Worm (Caenorhabditis elegans) whole organism, mixed stage, embryonic: ENCODE results near the gene spe-26.

Experiments used
- M03D4.4 ChIP-seq: sonication (generic microtip); optimal IDR thresholded peaks from 2 replicates; lab custom pipeline; 2017; ENCODE audit warnings: mild to moderate bottlenecking, missing genetic modification characterization, missing compliant biosample characterization
- bed-3 ChIP-seq: fragments of 200-800 bp; sonication (Bioruptor generic); optimal IDR thresholded peaks from 3 replicates; lab custom pipeline; 2018; ENCODE audit warnings: mild to moderate bottlenecking, missing genetic modification characterization, moderate library complexity, missing compliant biosample characterization
- blmp-1 ChIP-seq: fragments of 150-350 bp; optimal IDR thresholded peaks from 2 replicates; lab custom pipeline; 2014; ENCODE audit warnings: missing biosample characterization, missing genetic modification characterization
- ceh-39 ChIP-seq: fragments of 150-350 bp; optimal IDR thresholded peaks from 2 replicates; lab custom pipeline; 2014; ENCODE audit warnings: missing biosample characterization, missing genetic modification characterization
- ceh-43 ChIP-seq: fragments of 200-800 bp; sonication (Bioruptor generic); optimal IDR thresholded peaks from 2 replicates; lab custom pipeline; 2018; ENCODE audit warnings: mild to moderate bottlenecking, missing genetic modification characterization, moderate library complexity, missing compliant biosample characterization
- ceh-83 ChIP-seq: fragments of 200-800 bp; sonication (Bioruptor generic); optimal IDR thresholded peaks from 2 replicates; lab custom pipeline; 2018; ENCODE audit warnings: mild to moderate bottlenecking, missing genetic modification characterization, missing compliant biosample characterization
- ces-1 ChIP-seq: fragments of 150-350 bp; optimal IDR thresholded peaks from 2 replicates; lab custom pipeline; 2014; ENCODE audit warnings: missing biosample characterization, missing genetic modification reagents, missing genetic modification characterization
- cnd-1 ChIP-seq: fragments of 200-800 bp; sonication (Bioruptor generic); optimal IDR thresholded peaks from 2 replicates; lab custom pipeline; 2018; ENCODE audit warnings: mild to moderate bottlenecking, missing genetic modification characterization, missing compliant biosample characterization
- elt-1 ChIP-seq: sonication (generic microtip); optimal IDR thresholded peaks from 2 replicates; lab custom pipeline; 2017; ENCODE audit warnings: missing genetic modification characterization, mild to moderate bottlenecking, missing compliant biosample characterization, antibody characterized with exemption, moderate library complexity, borderline replicate concordance; ENCODE audit not compliant: insufficient read depth
- elt-3 ChIP-seq: fragments of 150-350 bp; optimal IDR thresholded peaks from 2 replicates; lab custom pipeline; 2014; ENCODE audit warnings: missing biosample characterization, missing genetic modification characterization
- flh-1 ChIP-seq: fragments of 200-800 bp; sonication (Bioruptor generic); optimal IDR thresholded peaks from 2 replicates; lab custom pipeline; 2018; ENCODE audit warnings: mild to moderate bottlenecking, missing genetic modification characterization, moderate library complexity, missing compliant biosample characterization
- ham-2 ChIP-seq: fragments of 200-800 bp; sonication (Bioruptor generic); optimal IDR thresholded peaks from 2 replicates; lab custom pipeline; 2018; ENCODE audit warnings: mild to moderate bottlenecking, missing genetic modification characterization, missing compliant biosample characterization
- hlh-1 ChIP-seq: fragments of 150-350 bp; optimal IDR thresholded peaks from 2 replicates; lab custom pipeline; 2014; ENCODE audit warnings: missing biosample characterization, missing genetic modification reagents, missing genetic modification characterization
- lin-13 ChIP-seq: fragments of 150-350 bp; optimal IDR thresholded peaks from 2 replicates; lab custom pipeline; 2014; ENCODE audit warnings: missing biosample characterization, missing genetic modification characterization
- lsy-2 ChIP-seq: fragments of 150-350 bp; optimal IDR thresholded peaks from 2 replicates; lab custom pipeline; 2014; ENCODE audit warnings: missing biosample characterization, missing genetic modification characterization
- mab-5 ChIP-seq: fragments of 150-350 bp; optimal IDR thresholded peaks from 2 replicates; lab custom pipeline; 2014; ENCODE audit warnings: missing biosample characterization, missing genetic modification characterization
- mep-1 ChIP-seq: fragments of 150-350 bp; optimal IDR thresholded peaks from 2 replicates; lab custom pipeline; 2017; ENCODE audit warnings: missing biosample characterization, missing genetic modification reagents, missing genetic modification characterization, inconsistent platforms
- mls-2 ChIP-seq: sonication (generic microtip); optimal IDR thresholded peaks from 2 replicates; lab custom pipeline; 2016; ENCODE audit warnings: mild to moderate bottlenecking, missing genetic modification characterization, moderate library complexity, missing compliant biosample characterization
- nhr-12 ChIP-seq: fragments of 150-350 bp; optimal IDR thresholded peaks from 2 replicates; lab custom pipeline; 2014; ENCODE audit warnings: missing biosample characterization, missing genetic modification characterization
- nhr-2 ChIP-seq: fragments of 150-350 bp; optimal IDR thresholded peaks from 2 replicates; lab custom pipeline; 2014; ENCODE audit warnings: missing biosample characterization, missing genetic modification characterization
- nhr-237 ChIP-seq: fragments of 150-350 bp; optimal IDR thresholded peaks from 2 replicates; lab custom pipeline; 2014; ENCODE audit warnings: missing biosample characterization, missing genetic modification characterization
- nhr-28 ChIP-seq: fragments of 150-350 bp; optimal IDR thresholded peaks from 2 replicates; lab custom pipeline; 2014; ENCODE audit warnings: missing biosample characterization, missing genetic modification characterization
- pha-4 ChIP-seq: fragments of 150-350 bp; optimal IDR thresholded peaks from 2 replicates; lab custom pipeline; 2018; ENCODE audit warnings: missing biosample characterization, missing genetic modification reagents, missing genetic modification characterization
- sem-2 ChIP-seq: fragments of 200-800 bp; sonication (Bioruptor generic); optimal IDR thresholded peaks from 2 replicates; lab custom pipeline; 2018; ENCODE audit warnings: mild to moderate bottlenecking, missing genetic modification characterization, missing compliant biosample characterization
- snpc-4 ChIP-seq: fragments of 150-350 bp; optimal IDR thresholded peaks from 2 replicates; lab custom pipeline; 2014; ENCODE audit warnings: missing biosample characterization, missing genetic modification characterization
- sptf-1 ChIP-seq: sonication (generic microtip); optimal IDR thresholded peaks from 2 replicates; lab custom pipeline; 2017; ENCODE audit warnings: mild to moderate bottlenecking, missing genetic modification characterization, moderate library complexity, missing compliant biosample characterization
- tbx-8 ChIP-seq: fragments of 200-800 bp; sonication (Bioruptor generic); optimal IDR thresholded peaks from 2 replicates; lab custom pipeline; 2018; ENCODE audit warnings: mild to moderate bottlenecking, missing genetic modification characterization, moderate library complexity, missing compliant biosample characterization
- unc-120 ChIP-seq: sonication (generic microtip); optimal IDR thresholded peaks from 2 replicates; lab custom pipeline; 2017; ENCODE audit warnings: missing genetic modification characterization, missing compliant biosample characterization; ENCODE audit not compliant: poor library complexity, severe bottlenecking
- unc-39 ChIP-seq: fragments of 150-350 bp; optimal IDR thresholded peaks from 2 replicates; lab custom pipeline; 2014; ENCODE audit warnings: missing biosample characterization, missing genetic modification characterization
- unc-62 ChIP-seq: fragments of 150-350 bp; optimal IDR thresholded peaks from 2 replicates; lab custom pipeline; 2014; ENCODE audit warnings: missing biosample characterization, missing genetic modification reagents, missing genetic modification characterization
- zip-8 ChIP-seq: fragments of 150-350 bp; optimal IDR thresholded peaks from 2 replicates; lab custom pipeline; 2014; ENCODE audit warnings: missing biosample characterization, missing genetic modification characterization
- ztf-11 ChIP-seq: fragments of 150-350 bp; optimal IDR thresholded peaks from 2 replicates; lab custom pipeline; 2014; ENCODE audit warnings: missing biosample characterization, missing genetic modification characterization

Gene spe-26

ce11 chrIV:10391827-10392226 is at the start of gene spe-26:
spe-26 (minus strand) TSS chrIV:10391927.
- no peak for TF ChIP-seq ham-2 (GFP tag; lab: Kevin White, UChicago)
- no peak for TF ChIP-seq nhr-12 (tag; lab: Kevin White, UChicago)
- TF ChIP-seq blmp-1 (tag; lab: Kevin White, UChicago) = no peak
- TF ChIP-seq ceh-83 (GFP tag; lab: Kevin White, UChicago) = no peak
- no peak for TF ChIP-seq flh-1 (GFP tag; lab: Kevin White, UChicago)
- no peak for TF ChIP-seq tbx-8
- no peak for TF ChIP-seq lin-13

ce11 chrIV:10438901-10439300 is 47.2 kb upstream of the spe-26 start, which contains the start of gene F13B12.3:
F13B12.3 (plus strand) TSS chrIV:10439123.
- TF ChIP-seq cnd-1 (no peak), M03D4.4 (no peak), pha-4 (no peak), lin-13 (no peak), elt-3 (tag; lab: Kevin White, UChicago) (no peak), lsy-2 (tag; lab: Kevin White, UChicago) (no peak), sem-2 (GFP tag; lab: Kevin White, UChicago) (no peak), mab-5 (tag; lab: Kevin White, UChicago) (no peak), zip-8 (tag; lab: Kevin White, UChicago) (no peak), tbx-8 (no peak), unc-62 (no peak)

- TF ChIP-seq M03D4.4 (no peak), unc-120 (tag; lab: Kevin White, UChicago) (no peak), elt-3 (tag; lab: Kevin White, UChicago) (no peak), sptf-1 (tag; lab: Kevin White, UChicago) (no peak), ztf-11 (tag; lab: Kevin White, UChicago) (no peak), unc-39 (tag; lab: Kevin White, UChicago) (no peak), pha-4 (no peak), nhr-237 (tag; lab: Kevin White, UChicago) (no peak), bed-3 (GFP tag; lab: Kevin White, UChicago) (no peak), mab-5 (tag; lab: Kevin White, UChicago) (no peak), ceh-39 (tag; lab: Kevin White, UChicago) (no peak), snpc-4 (tag; lab: Kevin White, UChicago) (no peak)
Observed at ce11 chrIV:10437114-10437513, 45.4 kb upstream of the spe-26 start.

ce11 chrIV:10436401-10436800 is 44.7 kb upstream of the spe-26 start, which contains the start of gene ins-1:
ins-1 (plus strand) TSS chrIV:10436701.
- TF ChIP-seq lin-13 (no peak), ces-1 (GFP tag; lab: Kevin White, UChicago) (no peak), blmp-1 (tag; lab: Kevin White, UChicago) (no peak), mls-2 (tag; lab: Kevin White, UChicago) (no peak), unc-62 (no peak), pha-4 (no peak), lsy-2 (tag; lab: Kevin White, UChicago) (no peak), sem-2 (GFP tag; lab: Kevin White, UChicago) (no peak), mab-5 (tag; lab: Kevin White, UChicago) (no peak), elt-3 (tag; lab: Kevin White, UChicago) (no peak), hlh-1 (tag; lab: Kevin White, UChicago) (no peak), nhr-28 (tag; lab: Kevin White, UChicago) (no peak), ceh-43 (no peak)

ce11 chrIV:10430507-10430906 is 38.8 kb upstream of the spe-26 start:
- TF ChIP-seq lsy-2 (tag; lab: Kevin White, UChicago) (no peak), elt-1 (tag; lab: Kevin White, UChicago) (no peak), mep-1 (tag; lab: Kevin White, UChicago) (no peak), nhr-2 (no peak), blmp-1 (tag; lab: Kevin White, UChicago) (no peak), sem-2 (GFP tag; lab: Kevin White, UChicago) (no peak), nhr-28 (tag; lab: Kevin White, UChicago) (no peak), elt-3 (tag; lab: Kevin White, UChicago) (no peak)
